Fruit fly (Drosophila melanogaster) whole organism, embryonic: Measurements from ENCODE around the gene CG31321.

Experiments
- CG10366 ChIP-seq: fragments of 200-800 bp; sonication (Bioruptor generic); IDR thresholded peaks from 2 replicates; pipeline ENCODE4 v1.3.6; 2022; ENCODE audit warnings: missing biosample characterization, missing genetic modification characterization
- CG10431 ChIP-seq: fragments of 200-800 bp; sonication (Bioruptor generic); optimal IDR thresholded peaks from 3 replicates; lab custom pipeline; 2018; ENCODE audit warnings: missing biosample characterization, mild to moderate bottlenecking, missing genetic modification characterization
- CG11695 ChIP-seq: fragments of 200-800 bp; sonication (Bioruptor generic); IDR thresholded peaks from 3 replicates; pipeline ENCODE4 v1.3.6; 2022; ENCODE audit warnings: missing biosample characterization, missing genetic modification characterization
- CG12236 ChIP-seq: fragments of 200-800 bp; sonication (Bioruptor generic); optimal IDR thresholded peaks from 2 replicates; lab custom pipeline; 2016; ENCODE audit warnings: missing biosample characterization, missing genetic modification characterization
- CG13424 ChIP-seq: fragments of 200-800 bp; sonication (Bioruptor generic); optimal IDR thresholded peaks from 2 replicates; lab custom pipeline; 2019; ENCODE audit warnings: missing biosample characterization, mild to moderate bottlenecking, missing genetic modification characterization, moderate library complexity
- CG14441 ChIP-seq: fragments of 200-800 bp; sonication (Bioruptor generic); IDR thresholded peaks from 2 replicates; pipeline ENCODE4 v1.3.6; 2022; ENCODE audit warnings: missing biosample characterization, missing genetic modification characterization
- CG15696 ChIP-seq: fragments of 200-800 bp; sonication (Bioruptor generic); optimal IDR thresholded peaks from 2 replicates; lab custom pipeline; 2019; ENCODE audit warnings: missing biosample characterization, mild to moderate bottlenecking, missing genetic modification characterization, moderate library complexity
- CG1602 ChIP-seq: fragments of 200-800 bp; sonication (Bioruptor generic); optimal IDR thresholded peaks from 3 replicates; lab custom pipeline; 2016; ENCODE audit warnings: missing biosample characterization, missing genetic modification characterization
- CG16813 ChIP-seq: fragments of 200-800 bp; sonication (Bioruptor generic); IDR thresholded peaks from 3 replicates; pipeline ENCODE4 v1.3.6; 2022; ENCODE audit warnings: missing biosample characterization, missing genetic modification characterization; ENCODE audit not compliant: partially characterized antibody
- CG17328 ChIP-seq: fragments of 200-800 bp; sonication (Bioruptor generic); IDR thresholded peaks from 2 replicates; pipeline ENCODE4 v1.3.6; 2022; ENCODE audit warnings: missing biosample characterization, missing genetic modification characterization
- CG17361 ChIP-seq: fragments of 200-800 bp; sonication (Bioruptor generic); IDR thresholded peaks from 3 replicates; pipeline ENCODE4 v1.3.6; 2022; ENCODE audit warnings: missing biosample characterization, missing genetic modification characterization
- CG2129 ChIP-seq: fragments of 200-800 bp; sonication (Bioruptor generic); IDR thresholded peaks from 2 replicates; pipeline ENCODE4 v1.3.6; 2022; ENCODE audit warnings: missing biosample characterization, missing genetic modification characterization; ENCODE audit not compliant: partially characterized antibody
- CG2875 ChIP-seq: fragments of 200-800 bp; sonication (Bioruptor generic); optimal IDR thresholded peaks from 2 replicates; lab custom pipeline; 2017; ENCODE audit warnings: missing biosample characterization, mild to moderate bottlenecking, missing genetic modification characterization, missing genetic modification reagents
- CG31224 ChIP-seq: fragments of 200-800 bp; sonication (Bioruptor generic); IDR thresholded peaks from 2 replicates; pipeline ENCODE4 v1.3.6; 2022; ENCODE audit warnings: missing biosample characterization, missing genetic modification characterization
- CG32767 ChIP-seq: fragments of 200-800 bp; sonication (Bioruptor generic); IDR thresholded peaks from 2 replicates; pipeline ENCODE4 v1.3.6; 2022; ENCODE audit warnings: missing biosample characterization, missing genetic modification characterization
- CG4730 ChIP-seq: fragments of 200-800 bp; sonication (Bioruptor generic); IDR thresholded peaks from 2 replicates; pipeline ENCODE4 v1.3.6; 2022; ENCODE audit warnings: missing biosample characterization, missing genetic modification characterization
- CG6175 ChIP-seq: fragments of 200-800 bp; sonication (Bioruptor generic); IDR thresholded peaks from 3 replicates; pipeline ENCODE4 v1.3.6; 2022; ENCODE audit warnings: missing biosample characterization, missing genetic modification characterization
- CG6689 ChIP-seq: fragments of 200-800 bp; sonication (Bioruptor generic); IDR thresholded peaks from 2 replicates; pipeline ENCODE4 v1.3.6; 2022; ENCODE audit warnings: missing biosample characterization, missing genetic modification characterization
- CG6813 ChIP-seq: fragments of 200-800 bp; sonication (Bioruptor generic); optimal IDR thresholded peaks from 2 replicates; lab custom pipeline; 2017; ENCODE audit warnings: missing biosample characterization, missing genetic modification characterization, mild to moderate bottlenecking, moderate library complexity, missing genetic modification reagents
- CG6854 ChIP-seq: fragments of 200-800 bp; sonication (Bioruptor generic); optimal IDR thresholded peaks from 3 replicates; lab custom pipeline; 2017; ENCODE audit warnings: missing biosample characterization, mild to moderate bottlenecking, missing genetic modification characterization
- CG7786 ChIP-seq: fragments of 200-800 bp; sonication (Bioruptor generic); optimal IDR thresholded peaks from 2 replicates; lab custom pipeline; 2016; ENCODE audit warnings: missing biosample characterization, missing genetic modification characterization
- CG8290 ChIP-seq, 3 experiments: fragments of 200-800 bp; sonication (Bioruptor generic); optimal IDR thresholded peaks; 2 replicates each; lab custom pipeline; 2016 to 2019; ENCODE audit warnings: missing biosample characterization in 3 of 3, missing genetic modification characterization in 3 of 3, mild to moderate bottlenecking in 2 of 3, moderate library complexity in 1 of 3
- CG8359 ChIP-seq: fragments of 200-800 bp; sonication (Bioruptor generic); optimal IDR thresholded peaks from 2 replicates; lab custom pipeline; 2017; ENCODE audit warnings: missing biosample characterization, mild to moderate bottlenecking, missing genetic modification characterization, borderline replicate concordance
- E2f2 ChIP-seq: fragments of 200-800 bp; sonication (Bioruptor generic); IDR thresholded peaks from 2 replicates; pipeline ENCODE4 v1.3.6; 2022; ENCODE audit warnings: missing biosample characterization, missing genetic modification characterization
- Fer1 ChIP-seq: fragments of 200-800 bp; sonication (Bioruptor generic); optimal IDR thresholded peaks from 2 replicates; lab custom pipeline; 2017; ENCODE audit warnings: missing biosample characterization, mild to moderate bottlenecking, missing genetic modification characterization
- Fer2 ChIP-seq: fragments of 200-800 bp; sonication (Bioruptor generic); optimal IDR thresholded peaks from 2 replicates; lab custom pipeline; 2018; ENCODE audit warnings: missing biosample characterization, mild to moderate bottlenecking, missing genetic modification characterization, moderate library complexity
- H15 ChIP-seq: fragments of 200-800 bp; sonication (Bioruptor generic); IDR thresholded peaks from 3 replicates; pipeline ENCODE4 v1.3.6; 2022; ENCODE audit warnings: missing biosample characterization, missing genetic modification characterization
- HLH4C ChIP-seq: fragments of 200-800 bp; sonication (Bioruptor generic); IDR thresholded peaks from 3 replicates; pipeline ENCODE4 v1.3.6; 2022; ENCODE audit warnings: missing biosample characterization, missing genetic modification characterization; ENCODE audit not compliant: partially characterized antibody
- Hr39 ChIP-seq: fragments of >200 bp; optimal IDR thresholded peaks from 2 replicates; lab custom pipeline; 2017
- Kr ChIP-seq: fragments of 200-800 bp; sonication (Bioruptor generic); optimal IDR thresholded peaks from 2 replicates; lab custom pipeline; 2017; ENCODE audit warnings: missing biosample characterization, mild to moderate bottlenecking, missing genetic modification characterization
- ab ChIP-seq: fragments of 200-800 bp; sonication (Bioruptor generic); optimal IDR thresholded peaks from 2 replicates; lab custom pipeline; 2016; ENCODE audit warnings: missing biosample characterization, missing genetic modification characterization
- ara ChIP-seq: fragments of 200-800 bp; sonication (Bioruptor generic); IDR thresholded peaks from 2 replicates; pipeline ENCODE4 v1.3.6; 2022; ENCODE audit warnings: missing biosample characterization, missing genetic modification characterization
- dimm ChIP-seq: fragments of 200-800 bp; sonication (Bioruptor generic); IDR thresholded peaks from 2 replicates; pipeline ENCODE4 v1.3.6; 2022; ENCODE audit warnings: missing biosample characterization, missing genetic modification characterization
- esg ChIP-seq: fragments of 200-800 bp; sonication (Bioruptor generic); conservative IDR thresholded peaks from 2 replicates; pipeline ENCODE4 v1.3.6; 2022; ENCODE audit warnings: missing biosample characterization, missing genetic modification characterization
- ewg ChIP-seq: fragments of 200-800 bp; sonication (Bioruptor generic); optimal IDR thresholded peaks from 3 replicates; lab custom pipeline; 2017; ENCODE audit warnings: mild to moderate bottlenecking, missing biosample characterization, missing genetic modification reagents, missing genetic modification characterization
- hth ChIP-seq: fragments of >200 bp; optimal IDR thresholded peaks from 2 replicates; lab custom pipeline; 2017; ENCODE audit warnings: inconsistent platforms
- ind ChIP-seq: fragments of 200-800 bp; sonication (Bioruptor generic); optimal IDR thresholded peaks from 3 replicates; lab custom pipeline; 2016; ENCODE audit warnings: missing biosample characterization, missing genetic modification characterization
- p53 ChIP-seq: fragments of 200-800 bp; sonication (Bioruptor generic); optimal IDR thresholded peaks from 2 replicates; lab custom pipeline; 2016; ENCODE audit warnings: missing biosample characterization, missing genetic modification characterization
- pzg ChIP-seq: fragments of 200-800 bp; sonication (Bioruptor generic); optimal IDR thresholded peaks from 3 replicates; lab custom pipeline; 2018; ENCODE audit warnings: missing biosample characterization, mild to moderate bottlenecking, missing genetic modification characterization, moderate library complexity
- ranshi ChIP-seq: fragments of 200-800 bp; sonication (Bioruptor generic); IDR thresholded peaks from 2 replicates; pipeline ENCODE4 v1.3.6; 2022; ENCODE audit warnings: missing biosample characterization, missing genetic modification characterization
- seq ChIP-seq: fragments of 200-800 bp; sonication (Bioruptor generic); IDR thresholded peaks from 2 replicates; pipeline ENCODE4 v1.3.6; 2022; ENCODE audit warnings: missing biosample characterization, missing genetic modification characterization
- shn ChIP-seq: fragments of 200-800 bp; sonication (Bioruptor generic); optimal IDR thresholded peaks from 3 replicates; lab custom pipeline; 2016; ENCODE audit warnings: missing biosample characterization, missing genetic modification characterization
- slbo ChIP-seq: fragments of 200-800 bp; sonication (Bioruptor generic); IDR thresholded peaks from 2 replicates; pipeline ENCODE4 v1.3.6; 2022; ENCODE audit warnings: missing biosample characterization, missing genetic modification characterization
- slp2 ChIP-seq: fragments of 200-800 bp; sonication (Bioruptor generic); optimal IDR thresholded peaks from 2 replicates; lab custom pipeline; 2016; ENCODE audit warnings: missing biosample characterization, missing genetic modification characterization
- sqz ChIP-seq: fragments of 200-800 bp; sonication (Bioruptor generic); optimal IDR thresholded peaks from 3 replicates; lab custom pipeline; 2018; ENCODE audit warnings: missing biosample characterization, mild to moderate bottlenecking, missing genetic modification characterization
- stc ChIP-seq: fragments of 200-800 bp; sonication (Bioruptor generic); IDR thresholded peaks from 2 replicates; pipeline ENCODE4 v1.3.6; 2022; ENCODE audit warnings: missing biosample characterization, missing genetic modification characterization
- sug ChIP-seq: fragments of 200-800 bp; optimal IDR thresholded peaks from 2 replicates; lab custom pipeline; 2019; ENCODE audit warnings: missing biosample characterization, mild to moderate bottlenecking, missing genetic modification characterization, moderate library complexity
- unc-4 ChIP-seq: fragments of 200-800 bp; sonication (Bioruptor generic); IDR thresholded peaks from 2 replicates; pipeline ENCODE4 v1.3.6; 2022; ENCODE audit warnings: missing biosample characterization, missing genetic modification characterization; ENCODE audit not compliant: partially characterized antibody
- vfl ChIP-seq: fragments of 200-800 bp; sonication (Bioruptor generic); optimal IDR thresholded peaks from 2 replicates; lab custom pipeline; 2016; ENCODE audit warnings: missing biosample characterization, missing genetic modification characterization
- zen ChIP-seq: fragments of 200-800 bp; sonication (Bioruptor generic); optimal IDR thresholded peaks from 3 replicates; lab custom pipeline; 2018; ENCODE audit warnings: missing biosample characterization, mild to moderate bottlenecking, missing genetic modification characterization, moderate library complexity

The CG31321 gene

DNA sequence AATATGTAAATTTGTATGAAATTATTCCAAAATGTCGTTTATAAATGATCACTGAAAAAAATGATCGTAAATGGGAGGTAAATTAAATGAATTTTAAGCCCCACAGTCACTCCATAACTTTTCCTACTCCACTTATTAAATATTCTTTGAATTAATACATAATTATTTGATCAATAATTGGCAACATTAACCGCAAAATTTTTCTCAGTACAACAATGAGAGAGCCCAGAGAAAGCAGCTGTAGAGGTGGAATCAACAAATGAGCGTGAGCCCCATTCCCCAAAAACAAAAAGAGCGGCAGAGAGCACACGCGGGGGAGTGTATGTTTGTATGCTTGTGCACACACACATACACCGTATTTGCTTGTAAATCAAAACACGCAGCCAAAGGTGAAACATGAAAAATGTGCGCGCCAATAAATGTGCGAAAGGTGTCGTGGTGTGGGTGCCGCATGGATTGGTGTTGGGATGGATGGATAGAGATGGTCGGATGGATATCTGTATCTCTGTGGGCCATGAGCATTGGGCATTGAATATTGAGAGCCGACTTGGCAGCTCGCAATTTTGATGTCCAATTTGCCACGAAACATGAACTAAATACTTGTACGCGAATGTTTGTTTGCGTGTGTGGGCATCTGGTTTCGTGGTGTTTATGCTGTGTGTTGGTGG is 26.3 kb upstream of the CG31321 start (continued):
- TF ChIP-seq Fer1 (peak; percentile 98), stc (GFP tag; lab: Robert Waterston, UW) (no peak), CG32767 (no peak), E2f2 (GFP tag; lab: Robert Waterston, UW) (no peak), CG8359 (GFP tag; lab: Kevin White, UChicago) (peak; percentile 89), ara (GFP tag; lab: Robert Waterston, UW) (no peak), zen (tag; lab: Kevin White, UChicago) (peak; percentile 96), CG7786 (GFP tag; lab: Kevin White, UChicago) (peak; percentile 91), CG8290 (GFP tag; optimal IDR thresholded peaks at IDR 0.05; lab: Kevin White, UChicago) (peak; percentile 95), CG8290 (tag; optimal IDR thresholded peaks at IDR 0.05; lab: Kevin White, UChicago) (peak; percentile 83 to 98), pzg (GFP tag; lab: Kevin White, UChicago) (peak; percentile 20), slbo (GFP tag; lab: Robert Waterston, UW) (no peak), CG17328 (GFP tag; lab: Robert Waterston, UW) (no peak), CG17361 (GFP tag; lab: Robert Waterston, UW) (no peak), CG1602 (peak; percentile 99), CG6175 (no peak), CG15696 (tag; lab: Kevin White, UChicago) (peak; percentile 87), CG13424 (tag; lab: Kevin White, UChicago) (peak; percentile 99), sqz (GFP tag; lab: Kevin White, UChicago) (peak; percentile 96), CG2129 (GFP tag; lab: Robert Waterston, UW) (no peak), vfl (GFP tag; lab: Kevin White, UChicago) (peak; percentile 95), CG12236 (peak; percentile 89), CG2875 (GFP tag; lab: Kevin White, UChicago) (peak; percentile 98), CG16813 (GFP tag; lab: Robert Waterston, UW) (no peak), CG10366 (no peak), HLH4C (GFP tag; lab: Robert Waterston, UW) (no peak), shn (peak; percentile 87), CG31224 (GFP tag; lab: Robert Waterston, UW) (no peak), CG6854 (GFP tag; lab: Kevin White, UChicago) (peak; percentile 98), CG6813 (GFP tag; lab: Kevin White, UChicago) (peak; percentile 98), ind (peak; percentile 98), esg (no peak), unc-4 (GFP tag; lab: Robert Waterston, UW) (no peak), dimm (no peak), hth (no peak), H15 (GFP tag; lab: Robert Waterston, UW) (no peak), Fer2 (tag; lab: Kevin White, UChicago) (peak; percentile 94), ab (peak; percentile 74), CG10431 (GFP tag; lab: Kevin White, UChicago) (peak; percentile 84), CG4730 (GFP tag; lab: Robert Waterston, UW) (no peak), CG11695 (no peak), CG6689 (GFP tag; lab: Robert Waterston, UW) (no peak), Hr39 (lab: Kevin White, UChicago) (no peak), seq (GFP tag; lab: Robert Waterston, UW) (no peak), Kr (GFP tag; lab: Kevin White, UChicago) (no peak), p53 (peak; percentile 51), CG14441 (GFP tag; lab: Robert Waterston, UW) (no peak), sug (tag; lab: Kevin White, UChicago) (peak; percentile 96), ewg (GFP tag; lab: Kevin White, UChicago) (peak; percentile 96), slp2 (GFP tag; lab: Kevin White, UChicago) (peak; percentile 92), ranshi (GFP tag; lab: Robert Waterston, UW) (no peak)
